Worm (Caenorhabditis elegans): ENCODE results near the gene prp-18.
"Not testable (repeated sequence)": the region's sequence is repeated elsewhere in the genome, so short reads cannot be mapped to it uniquely, and the experiment has no call there.

The prp-18 gene

ce11 chrIV:9884257-9884656 lies at the start of gene prp-18, which contains the start of gene mccc-1:
Gene prp-18 (minus strand): TSS chrIV:9884383.
Gene mccc-1 (plus strand): TSS chrIV:9884570.
- TF ChIP-seq unc-62 (GFP tag; optimal IDR thresholded peaks at IDR 0.05): no peak

- TF ChIP-seq unc-62 (GFP tag; optimal IDR thresholded peaks at IDR 0.05): no peak
These were observed 49.4 kb upstream of the prp-18 start, which contains the start of gene spe-29 for ce11 chrIV:9933580-9933979. Gene spe-29 (plus strand): TSS chrIV:9933880.

- TF ChIP-seq unc-62 (GFP tag; optimal IDR thresholded peaks at IDR 0.05): no peak
These were observed 47.9 kb upstream of the prp-18 start, which contains the start of the genes trmt-10A and F25H8.2 for ce11 chrIV:9932055-9932454. Gene trmt-10A (minus strand): TSS chrIV:9932213. Gene F25H8.2 (plus strand): TSS chrIV:9932235.

ce11 chrIV:9928180-9928896 lies 44.2 kb upstream of the prp-18 start, which contains the start of gene dur-1:
Gene dur-1 (minus strand): TSS chrIV:9928230.
- no peak for TF ChIP-seq unc-62 (GFP tag; optimal IDR thresholded peaks at IDR 0.05)

- no peak for TF ChIP-seq unc-62 (GFP tag; optimal IDR thresholded peaks at IDR 0.05)
These were observed 40.2 kb upstream of the prp-18 start for ce11 chrIV:9924419-9924818.

ce11 chrIV:9920426-9920825 lies 36.2 kb upstream of the prp-18 start:
- TF ChIP-seq unc-62 (GFP tag; optimal IDR thresholded peaks at IDR 0.05): no peak

- TF ChIP-seq unc-62 (GFP tag; optimal IDR thresholded peaks at IDR 0.05): no peak
These were observed 33.8 kb upstream of the prp-18 start for ce11 chrIV:9918021-9918420.

ce11 chrIV:9916224-9916623 lies 32.0 kb upstream of the prp-18 start, which contains the start of gene bed-3:
Gene bed-3 (plus strand): TSS chrIV:9916524.
- no peak for TF ChIP-seq unc-62 (GFP tag; optimal IDR thresholded peaks at IDR 0.05)

- no peak for TF ChIP-seq unc-62 (GFP tag; optimal IDR thresholded peaks at IDR 0.05)
These were observed 30.9 kb upstream of the prp-18 start for ce11 chrIV:9915128-9915527.

- no peak for TF ChIP-seq unc-62 (GFP tag; optimal IDR thresholded peaks at IDR 0.05)
These were observed 28.9 kb upstream of the prp-18 start for ce11 chrIV:9913064-9913463.

- TF ChIP-seq unc-62 (GFP tag; optimal IDR thresholded peaks at IDR 0.05): no peak
These were observed 19.4 kb upstream of the prp-18 start, which contains the start of gene best-13 for ce11 chrIV:9903608-9904007. Gene best-13 (plus strand): TSS chrIV:9903908.

- TF ChIP-seq unc-62 (GFP tag; optimal IDR thresholded peaks at IDR 0.05): no peak
These were observed 15.0 kb upstream of the prp-18 start for ce11 chrIV:9899227-9899626.

ce11 chrIV:9898712-9899111 lies 14.5 kb upstream of the prp-18 start, which contains the start of gene tbc-3:
Gene tbc-3 (plus strand): TSS chrIV:9899012.
- TF ChIP-seq unc-62 (GFP tag; optimal IDR thresholded peaks at IDR 0.05): no peak

- no peak for TF ChIP-seq unc-62 (GFP tag; optimal IDR thresholded peaks at IDR 0.05)
These were observed 10.9 kb upstream of the prp-18 start, which contains the start of gene ssp-32 for ce11 chrIV:9895088-9895487. Gene ssp-32 (plus strand): TSS chrIV:9895388.

ce11 chrIV:9894331-9894730 lies 10.1 kb upstream of the prp-18 start, which contains the start of gene msp-77:
Gene msp-77 (plus strand): TSS chrIV:9894631.
- TF ChIP-seq unc-62 (GFP tag; optimal IDR thresholded peaks at IDR 0.05): not testable (repeated sequence)

ce11 chrIV:9893649-9894048 lies 9.5 kb upstream of the prp-18 start, which contains the start of gene sss-1:
Gene sss-1 (minus strand): TSS chrIV:9893749.
- not testable (repeated sequence) for TF ChIP-seq unc-62 (GFP tag; optimal IDR thresholded peaks at IDR 0.05)

- no peak for TF ChIP-seq unc-62 (GFP tag; optimal IDR thresholded peaks at IDR 0.05)
These were observed 7.8 kb upstream of the prp-18 start, which contains the start of gene F32B6.4 for ce11 chrIV:9891938-9892337. Gene F32B6.4 (minus strand): TSS chrIV:9892038.
